1 fruit fly cellular context compared by ENCODE assay signal in the genomic region with DNA sequence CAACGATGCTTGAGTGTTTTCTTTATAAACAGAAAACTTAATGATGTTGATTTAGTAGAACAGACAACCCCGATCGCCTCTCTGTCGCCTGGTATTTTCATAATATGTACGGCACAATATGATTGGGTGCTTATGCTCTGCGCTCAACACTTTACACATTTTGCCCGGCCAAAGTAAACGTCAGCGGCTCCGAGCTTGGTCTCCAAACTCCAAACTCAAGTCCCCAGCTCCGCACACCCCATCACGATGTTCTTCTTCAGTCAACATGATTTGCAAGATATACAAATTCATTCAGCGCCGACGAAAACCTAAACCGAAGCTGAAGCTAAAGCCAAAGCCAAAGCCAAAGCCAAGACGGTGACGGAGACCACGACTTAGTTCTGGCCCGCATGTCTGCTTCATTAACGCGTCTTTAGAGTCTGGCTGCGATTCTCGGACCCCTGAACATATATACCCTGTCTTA.
TF ChIP-seq lines count a peak whose summit lies in the region.

No protein-coding gene starts in this region.

TF ChIP-seq in whole organism, embryonic, 481 proteins besides CTCF, POLR2A, EP300 and RAD21 (continued from another document and continues in another):
- no peak for TF ChIP-seq CG7839 (tag; optimal IDR thresholded peaks at IDR 0.05; lab: Kevin White, UChicago)
- no peak for TF ChIP-seq vnd (GFP tag; IDR thresholded peaks at IDR 0.05; lab: Robert Waterston, UW; ENCODE audit: partially characterized antibody)
- TF ChIP-seq lov (optimal IDR thresholded peaks at IDR 0.05; lab: Kevin White, UChicago): no peak
- TF ChIP-seq lov (GFP tag; IDR thresholded peaks at IDR 0.05; lab: Robert Waterston, UW): no peak
- TF ChIP-seq CG6813 (GFP tag; optimal IDR thresholded peaks at IDR 0.05; lab: Kevin White, UChicago): peak; percentile 53
- peak; percentile 7 for TF ChIP-seq CG18599 (GFP tag; optimal IDR thresholded peaks at IDR 0.05; lab: Kevin White, UChicago)
- TF ChIP-seq ara (GFP tag; IDR thresholded peaks at IDR 0.05; lab: Robert Waterston, UW): peak; percentile 15; the same call in 1 of the 2 replicates
- TF ChIP-seq dimm (GFP tag; IDR thresholded peaks at IDR 0.05; lab: Robert Waterston, UW): no peak
- no peak for TF ChIP-seq zf30C (GFP tag; optimal IDR thresholded peaks at IDR 0.05; lab: Kevin White, UChicago)
- TF ChIP-seq gsb-n (tag; optimal IDR thresholded peaks at IDR 0.05; lab: Kevin White, UChicago): no peak
- no peak for TF ChIP-seq hbn (GFP tag; IDR thresholded peaks at IDR 0.05; lab: Robert Waterston, UW; ENCODE audit: partially characterized antibody)
- peak; percentile 43 for TF ChIP-seq CG31365 (tag; optimal IDR thresholded peaks at IDR 0.05; lab: Kevin White, UChicago)
- no peak for TF ChIP-seq Hey (tag; optimal IDR thresholded peaks at IDR 0.05; lab: Kevin White, UChicago)
- peak; percentile 24 for TF ChIP-seq Hmr (GFP tag; optimal IDR thresholded peaks at IDR 0.05; lab: Kevin White, UChicago)
- TF ChIP-seq CG6765 (GFP tag; optimal IDR thresholded peaks at IDR 0.05; lab: Kevin White, UChicago): no peak
- no peak for TF ChIP-seq rib (GFP tag; IDR thresholded peaks at IDR 0.05; lab: Robert Waterston, UW)
- TF ChIP-seq CG15011 (GFP tag; optimal IDR thresholded peaks at IDR 0.05; lab: Kevin White, UChicago): peak; percentile 5
- peak; percentile 13 for TF ChIP-seq HmgZ (tag; optimal IDR thresholded peaks at IDR 0.05; lab: Kevin White, UChicago)
- no peak for TF ChIP-seq CG4424 (GFP tag; optimal IDR thresholded peaks at IDR 0.05; lab: Kevin White, UChicago)
- no peak for TF ChIP-seq CG31441 (GFP tag; IDR thresholded peaks at IDR 0.05; lab: Robert Waterston, UW)
- no peak for TF ChIP-seq CG7745 (tag; optimal IDR thresholded peaks at IDR 0.05; lab: Kevin White, UChicago)
- no peak for TF ChIP-seq aop (GFP tag; IDR thresholded peaks at IDR 0.05; lab: Robert Waterston, UW)
- TF ChIP-seq CrebB (tag; optimal IDR thresholded peaks at IDR 0.05; lab: Kevin White, UChicago): peak; percentile 54
- TF ChIP-seq tap (tag; optimal IDR thresholded peaks at IDR 0.05; lab: Kevin White, UChicago): no peak
- TF ChIP-seq CG1529 (GFP tag; optimal IDR thresholded peaks at IDR 0.05; lab: Kevin White, UChicago): peak; percentile 22
- 0 out of 2 replicates have a peak, but pooled peaks have one; percentile 33 for TF ChIP-seq CG4360 (GFP tag; IDR thresholded peaks at IDR 0.05; lab: Robert Waterston, UW)
- TF ChIP-seq CG5953 (GFP tag; IDR thresholded peaks at IDR 0.05; lab: Robert Waterston, UW): no peak
- peak; percentile 32 for TF ChIP-seq exex (tag; optimal IDR thresholded peaks at IDR 0.05; lab: Kevin White, UChicago)
- TF ChIP-seq CG14014 (GFP tag; IDR thresholded peaks at IDR 0.05; lab: Robert Waterston, UW): peak; percentile 29; the same call in 1 of the 2 replicates
- TF ChIP-seq CG8388 (GFP tag; optimal IDR thresholded peaks at IDR 0.05; lab: Kevin White, UChicago): no peak
- peak; percentile 4 for TF ChIP-seq scrt (GFP tag; optimal IDR thresholded peaks at IDR 0.05; lab: Kevin White, UChicago)
- no peak for TF ChIP-seq MESR4 (GFP tag; optimal IDR thresholded peaks at IDR 0.05; lab: Kevin White, UChicago)
- no peak for TF ChIP-seq sima (GFP tag; optimal IDR thresholded peaks at IDR 0.05; lab: Kevin White, UChicago)
- TF ChIP-seq CG3838 (GFP tag; optimal IDR thresholded peaks at IDR 0.05; lab: Kevin White, UChicago): no peak
- 0 out of 2 replicates have a peak, but pooled peaks have one; percentile 36 for TF ChIP-seq NFAT (GFP tag; IDR thresholded peaks at IDR 0.05; lab: Robert Waterston, UW)
- TF ChIP-seq CG17568 (GFP tag; optimal IDR thresholded peaks at IDR 0.05; lab: Kevin White, UChicago): peak; percentile 40
- no peak for TF ChIP-seq CG12659 (GFP tag; optimal IDR thresholded peaks at IDR 0.05; lab: Kevin White, UChicago)
- peak; percentile 15; the same call in 1 of the 2 replicates for TF ChIP-seq Adf1 (GFP tag; IDR thresholded peaks at IDR 0.05; lab: Robert Waterston, UW)
- TF ChIP-seq CG2199 (GFP tag; IDR thresholded peaks at IDR 0.05; lab: Robert Waterston, UW): peak; percentile 29; the same call in 1 of the 3 replicates
- no peak for TF ChIP-seq GATAe (GFP tag; conservative IDR thresholded peaks at IDR 0.05; lab: Robert Waterston, UW)
- no peak for TF ChIP-seq jing (GFP tag; optimal IDR thresholded peaks at IDR 0.05; lab: Kevin White, UChicago)
- no peak for TF ChIP-seq CG31388 (GFP tag; optimal IDR thresholded peaks at IDR 0.05; lab: Kevin White, UChicago)
- TF ChIP-seq CG16815 (GFP tag; optimal IDR thresholded peaks at IDR 0.05; lab: Kevin White, UChicago): no peak
- peak; percentile 19 for TF ChIP-seq CG12769 (tag; optimal IDR thresholded peaks at IDR 0.05; lab: Kevin White, UChicago)
- no peak for TF ChIP-seq Hsf (GFP tag; optimal IDR thresholded peaks at IDR 0.05; lab: Kevin White, UChicago)
- no peak for TF ChIP-seq CG9215 (GFP tag; IDR thresholded peaks at IDR 0.05; lab: Robert Waterston, UW)
- TF ChIP-seq sob (GFP tag; IDR thresholded peaks at IDR 0.05; lab: Robert Waterston, UW): 0 out of 2 replicates have a peak, but pooled peaks have one; percentile 54
- TF ChIP-seq NK7.1 (GFP tag; optimal IDR thresholded peaks at IDR 0.05; lab: Kevin White, UChicago): no peak
- no peak for TF ChIP-seq Rx (GFP tag; IDR thresholded peaks at IDR 0.05; lab: Robert Waterston, UW)
- no peak for TF ChIP-seq CG30403 (GFP tag; optimal IDR thresholded peaks at IDR 0.05; lab: Kevin White, UChicago)
- TF ChIP-seq zfh2 (GFP tag; optimal IDR thresholded peaks at IDR 0.05; lab: Kevin White, UChicago): no peak
- TF ChIP-seq NC2β (GFP tag; optimal IDR thresholded peaks at IDR 0.05; lab: Kevin White, UChicago): no peak
- TF ChIP-seq eve (GFP tag; optimal IDR thresholded peaks at IDR 0.05; lab: Kevin White, UChicago): no peak
- no peak for TF ChIP-seq pho (GFP tag; optimal IDR thresholded peaks at IDR 0.05; lab: Kevin White, UChicago)
- TF ChIP-seq CG34422 (GFP tag; IDR thresholded peaks at IDR 0.05; lab: Robert Waterston, UW): no peak
- TF ChIP-seq CG4707 (GFP tag; optimal IDR thresholded peaks at IDR 0.05; lab: Kevin White, UChicago): peak; percentile 56
- TF ChIP-seq CG10654 (GFP tag; optimal IDR thresholded peaks at IDR 0.05; lab: Kevin White, UChicago): no peak
- no peak for TF ChIP-seq tna (GFP tag; IDR thresholded peaks at IDR 0.05; lab: Robert Waterston, UW; ENCODE audit: partially characterized antibody)
- TF ChIP-seq Asciz (GFP tag; optimal IDR thresholded peaks at IDR 0.05; lab: Kevin White, UChicago): peak; percentile 68
- no peak; the same call in 1 of the 2 replicates for TF ChIP-seq ranshi (GFP tag; IDR thresholded peaks at IDR 0.05; lab: Robert Waterston, UW)
- TF ChIP-seq Hr51 (GFP tag; optimal IDR thresholded peaks at IDR 0.05; lab: Kevin White, UChicago): no peak
- no peak for TF ChIP-seq E2f1 (GFP tag; IDR thresholded peaks at IDR 0.05; lab: Robert Waterston, UW)
- TF ChIP-seq HLHmδ (GFP tag; optimal IDR thresholded peaks at IDR 0.05; lab: Kevin White, UChicago): peak; percentile 27
- TF ChIP-seq CG13287 (GFP tag; IDR thresholded peaks at IDR 0.05; lab: Robert Waterston, UW; ENCODE audit: partially characterized antibody): no peak
- peak; percentile 70 for TF ChIP-seq ci (GFP tag; IDR thresholded peaks at IDR 0.05; lab: Robert Waterston, UW)
- TF ChIP-seq kah (GFP tag; optimal IDR thresholded peaks at IDR 0.05; lab: Kevin White, UChicago): peak; percentile 22
- peak; percentile 37 for TF ChIP-seq odd (GFP tag; optimal IDR thresholded peaks at IDR 0.05; lab: Kevin White, UChicago)
- no peak for TF ChIP-seq CG4617 (GFP tag; optimal IDR thresholded peaks at IDR 0.05; lab: Kevin White, UChicago; ENCODE audit: borderline replicate concordance)
- peak; percentile 48 for TF ChIP-seq Fer1 (GFP tag; optimal IDR thresholded peaks at IDR 0.05; lab: Kevin White, UChicago)
- TF ChIP-seq CG15269 (tag; optimal IDR thresholded peaks at IDR 0.05; lab: Kevin White, UChicago): peak; percentile 32
- no peak for TF ChIP-seq disco-r (GFP tag; optimal IDR thresholded peaks at IDR 0.05; lab: Kevin White, UChicago)
- no peak for TF ChIP-seq CG11696 (GFP tag; IDR thresholded peaks at IDR 0.05; lab: Robert Waterston, UW)
- no peak for TF ChIP-seq Dad (GFP tag; optimal IDR thresholded peaks at IDR 0.05; lab: Kevin White, UChicago)
- TF ChIP-seq CG33557 (GFP tag; optimal IDR thresholded peaks at IDR 0.05; lab: Kevin White, UChicago): peak; percentile 20
- TF ChIP-seq CG14860 (GFP tag; IDR thresholded peaks at IDR 0.05; lab: Robert Waterston, UW; ENCODE audit: partially characterized antibody): no peak
- no peak for TF ChIP-seq Chrac-16 (GFP tag; optimal IDR thresholded peaks at IDR 0.05; lab: Kevin White, UChicago)
- TF ChIP-seq CG6254 (GFP tag; optimal IDR thresholded peaks at IDR 0.05; lab: Kevin White, UChicago): peak; percentile 3
- no peak for TF ChIP-seq Bdp1 (GFP tag; optimal IDR thresholded peaks at IDR 0.05; lab: Kevin White, UChicago)
- no peak for TF ChIP-seq B-H2 (GFP tag; optimal IDR thresholded peaks at IDR 0.05; lab: Kevin White, UChicago)
- no peak for TF ChIP-seq CG17802 (tag; optimal IDR thresholded peaks at IDR 0.05; lab: Kevin White, UChicago)
- TF ChIP-seq Vsx1 (GFP tag; optimal IDR thresholded peaks at IDR 0.05; lab: Kevin White, UChicago): peak; percentile 57
- TF ChIP-seq klu (GFP tag; IDR thresholded peaks at IDR 0.05; lab: Robert Waterston, UW): no peak
- no peak for TF ChIP-seq Sry-β (GFP tag; optimal IDR thresholded peaks at IDR 0.05; lab: Kevin White, UChicago)
- no peak for TF ChIP-seq CG10267 (tag; optimal IDR thresholded peaks at IDR 0.05; lab: Kevin White, UChicago)
- peak; percentile 48 for TF ChIP-seq HHEX (GFP tag; optimal IDR thresholded peaks at IDR 0.05; lab: Kevin White, UChicago)
- TF ChIP-seq Fer3 (tag; optimal IDR thresholded peaks at IDR 0.05; lab: Kevin White, UChicago): peak; percentile 23
- peak; percentile 7 for TF ChIP-seq slp2 (GFP tag; optimal IDR thresholded peaks at IDR 0.05; lab: Kevin White, UChicago)
- no peak for TF ChIP-seq peb (GFP tag; IDR thresholded peaks at IDR 0.05; lab: Robert Waterston, UW)
- no peak for TF ChIP-seq CG10959 (GFP tag; IDR thresholded peaks at IDR 0.05; lab: Robert Waterston, UW)
- peak; percentile 66 for TF ChIP-seq fd64A (GFP tag; optimal IDR thresholded peaks at IDR 0.05; lab: Kevin White, UChicago)
- no peak for TF ChIP-seq HLH54F (GFP tag; optimal IDR thresholded peaks at IDR 0.05; lab: Kevin White, UChicago)
- no peak for TF ChIP-seq CG3065 (GFP tag; optimal IDR thresholded peaks at IDR 0.05; lab: Kevin White, UChicago)
- no peak for TF ChIP-seq CG4282 (GFP tag; optimal IDR thresholded peaks at IDR 0.05; lab: Kevin White, UChicago)
- no peak for TF ChIP-seq zen (tag; optimal IDR thresholded peaks at IDR 0.05; lab: Kevin White, UChicago)
- no peak for TF ChIP-seq vfl (GFP tag; optimal IDR thresholded peaks at IDR 0.05; lab: Kevin White, UChicago)
- TF ChIP-seq Oaz (GFP tag; IDR thresholded peaks at IDR 0.05; lab: Robert Waterston, UW): no peak
- TF ChIP-seq knrl (GFP tag; IDR thresholded peaks at IDR 0.05; lab: Robert Waterston, UW; ENCODE audit: partially characterized antibody): no peak
- TF ChIP-seq yki (optimal IDR thresholded peaks at IDR 0.05; lab: Kevin White, UChicago): no peak
- no peak for TF ChIP-seq Lpt (GFP tag; optimal IDR thresholded peaks at IDR 0.05; lab: Kevin White, UChicago)
- peak; percentile 31 for TF ChIP-seq CG6654 (GFP tag; optimal IDR thresholded peaks at IDR 0.05; lab: Kevin White, UChicago)
- no peak for TF ChIP-seq kay (GFP tag; optimal IDR thresholded peaks at IDR 0.05; lab: Kevin White, UChicago)
- TF ChIP-seq ewg (GFP tag; optimal IDR thresholded peaks at IDR 0.05; lab: Kevin White, UChicago): no peak
- peak; percentile 8 for TF ChIP-seq CG17912 (GFP tag; optimal IDR thresholded peaks at IDR 0.05; lab: Kevin White, UChicago)
- TF ChIP-seq Doc3 (GFP tag; IDR thresholded peaks at IDR 0.05; lab: Robert Waterston, UW; ENCODE audit: partially characterized antibody): no peak
- TF ChIP-seq Dip3 (GFP tag; optimal IDR thresholded peaks at IDR 0.05; lab: Kevin White, UChicago): no peak
- TF ChIP-seq Camta (GFP tag; optimal IDR thresholded peaks at IDR 0.05; lab: Kevin White, UChicago): no peak
- TF ChIP-seq CG43689 (GFP tag; IDR thresholded peaks at IDR 0.05; lab: Robert Waterston, UW): no peak
- no peak for TF ChIP-seq sqz (GFP tag; optimal IDR thresholded peaks at IDR 0.05; lab: Kevin White, UChicago)
- TF ChIP-seq tin (GFP tag; optimal IDR thresholded peaks at IDR 0.05; lab: Kevin White, UChicago): no peak
- TF ChIP-seq unpg (GFP tag; optimal IDR thresholded peaks at IDR 0.05; lab: Kevin White, UChicago): peak; percentile 49
- TF ChIP-seq her (GFP tag; optimal IDR thresholded peaks at IDR 0.05; lab: Kevin White, UChicago): no peak
- TF ChIP-seq emc (GFP tag; optimal IDR thresholded peaks at IDR 0.05; lab: Kevin White, UChicago): no peak
- TF ChIP-seq pita (GFP tag; optimal IDR thresholded peaks at IDR 0.05; lab: Kevin White, UChicago): no peak
- no peak for TF ChIP-seq CG8290 (GFP tag; optimal IDR thresholded peaks at IDR 0.05; lab: Kevin White, UChicago)
- peak in 1 of 2 experiments; percentile 31 for TF ChIP-seq CG8290 (tag; optimal IDR thresholded peaks at IDR 0.05; lab: Kevin White, UChicago)
- TF ChIP-seq az2 (GFP tag; optimal IDR thresholded peaks at IDR 0.05; lab: Kevin White, UChicago): no peak
- TF ChIP-seq CG6689 (GFP tag; IDR thresholded peaks at IDR 0.05; lab: Robert Waterston, UW): 0 out of 2 replicates have a peak, but pooled peaks have one; percentile 13
- no peak for TF ChIP-seq CHES-1-like (GFP tag; optimal IDR thresholded peaks at IDR 0.05; lab: Kevin White, UChicago)
- no peak for TF ChIP-seq dmrt99B (tag; optimal IDR thresholded peaks at IDR 0.05; lab: Kevin White, UChicago)
- peak; percentile 22; the same call in 1 of the 3 replicates for TF ChIP-seq tgo (GFP tag; IDR thresholded peaks at IDR 0.05; lab: Robert Waterston, UW)
- no peak for TF ChIP-seq CG11247 (GFP tag; IDR thresholded peaks at IDR 0.05; lab: Robert Waterston, UW)
- TF ChIP-seq tx (GFP tag; optimal IDR thresholded peaks at IDR 0.05; lab: Kevin White, UChicago): no peak
- no peak for TF ChIP-seq Aef1 (GFP tag; IDR thresholded peaks at IDR 0.05; lab: Robert Waterston, UW)
- no peak for TF ChIP-seq fd102C (GFP tag; optimal IDR thresholded peaks at IDR 0.05; lab: Kevin White, UChicago)
- no peak; the same call in 2 of the 3 replicates for TF ChIP-seq CG3726 (GFP tag; IDR thresholded peaks at IDR 0.05; lab: Robert Waterston, UW)
- TF ChIP-seq CG11504 (tag; optimal IDR thresholded peaks at IDR 0.05; lab: Kevin White, UChicago): no peak
- peak; percentile 78 for TF ChIP-seq MTF-1 (GFP tag; optimal IDR thresholded peaks at IDR 0.05; lab: Kevin White, UChicago; ENCODE audit: borderline replicate concordance)
- TF ChIP-seq PHDP (tag; optimal IDR thresholded peaks at IDR 0.05; lab: Kevin White, UChicago): peak; percentile 16
